Fruit fly (Drosophila melanogaster) whole organism: ENCODE data around the gene mib1.

Experiments
- CG8478 ChIP-seq: fragments of >200 bp; optimal IDR thresholded peaks from 2 replicates; lab custom pipeline; 2018; ENCODE audit warnings: inconsistent platforms
- Dll ChIP-seq: fragments of >200 bp; optimal IDR thresholded peaks from 2 replicates; lab custom pipeline; 2017
- EcR ChIP-seq, 2 experiments: fragments of >200 bp; optimal IDR thresholded peaks; 2 replicates each; lab custom pipeline; 2017; ENCODE audit warnings: missing biosample characterization in 2 of 2, missing genetic modification characterization in 2 of 2, missing genetic modification reagents in 2 of 2
- psq ChIP-seq: fragments of >200 bp; optimal IDR thresholded peaks from 2 replicates; lab custom pipeline; 2017
- usp ChIP-seq: fragments of >200 bp; optimal IDR thresholded peaks from 2 replicates; lab custom pipeline; 2017; ENCODE audit warnings: missing biosample characterization, missing genetic modification characterization, mixed read lengths

dm6 chr3L:16049955-16050886 lies 38.6 kb upstream of the mib1 start:
- TF ChIP-seq psq (lab: Kevin White, UChicago) (no peak), CG8478 (lab: Kevin White, UChicago) (no peak), usp (no peak), EcR (GFP tag; optimal IDR thresholded peaks at IDR 0.05; lab: Kevin White, UChicago) (no peak), Dll (lab: Kevin White, UChicago) (no peak)
